Worm (Caenorhabditis elegans) whole organism, L4/young adult: Measurements from ENCODE around the gene C06B3.16.

Experiments used
- W03F9.2 ChIP-seq: fragments of 150-350 bp; optimal IDR thresholded peaks from 2 replicates; lab custom pipeline; 2014; ENCODE audit warnings: missing biosample characterization, missing genetic modification characterization
- dao-5 ChIP-seq: sonication (generic microtip); optimal IDR thresholded peaks from 2 replicates; lab custom pipeline; 2016; ENCODE audit warnings: missing genotype, missing genetic modification characterization, moderate library complexity, missing compliant biosample characterization
- him-1 ChIP-seq: sonication (generic microtip); optimal IDR thresholded peaks from 2 replicates; lab custom pipeline; 2016; ENCODE audit warnings: missing genotype, missing genetic modification reagents, missing genetic modification characterization, missing compliant biosample characterization

C06B3.16 gene

ce11 chrV:13908120-13908915, 23.0 kb upstream of the C06B3.16 start:
- TF ChIP-seq him-1 (tag; lab: Kevin White, UChicago), result no peak
- TF ChIP-seq W03F9.2 (tag; lab: Kevin White, UChicago), result no peak
- TF ChIP-seq dao-5 (tag; lab: Kevin White, UChicago), result no peak

ce11 chrV:13908916-13909176, 22.5 kb upstream of the C06B3.16 start, which contains the start of gene C06B3.6:
Gene C06B3.6 (minus strand): TSS chrV:13908967.
- TF ChIP-seq him-1 (tag; lab: Kevin White, UChicago) (no peak), W03F9.2 (tag; lab: Kevin White, UChicago) (no peak), dao-5 (tag; lab: Kevin White, UChicago) (no peak)

- TF ChIP-seq W03F9.2 (tag; lab: Kevin White, UChicago) (peak; percentile 73), him-1 (tag; lab: Kevin White, UChicago) (no peak)
Measured at ce11 chrV:13909400-13909799, 21.9 kb upstream of the C06B3.16 start, which contains the start of gene C06B3.7. Gene C06B3.7 (plus strand): TSS chrV:13909686.

DNA sequence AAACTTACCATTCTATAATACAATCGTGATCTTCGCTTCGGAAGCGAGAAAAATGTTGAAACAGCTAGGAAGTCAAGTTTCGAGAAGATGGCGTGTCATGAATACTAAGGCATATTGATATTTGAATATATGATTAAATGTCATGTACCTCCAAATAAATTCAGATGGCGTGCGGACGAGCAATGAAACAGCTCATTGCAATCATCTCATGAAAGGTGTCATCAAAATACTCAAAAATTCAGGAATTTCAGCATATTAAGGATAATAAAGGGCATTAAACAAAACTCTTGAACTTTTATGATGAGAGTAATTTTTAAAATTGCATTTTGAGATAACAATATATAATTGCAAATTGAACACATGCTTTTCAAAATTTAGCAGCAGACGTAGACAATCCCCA, 15.9 kb upstream of the C06B3.16 start, which contains the start of gene gcy-32:
Gene gcy-32, minus strand, starts transcription at position 101 of the 400 bp plus-strand sequence.
- TF ChIP-seq W03F9.2 (tag; lab: Kevin White, UChicago), result no peak
- no peak for TF ChIP-seq dao-5 (tag; lab: Kevin White, UChicago)
- no peak for TF ChIP-seq him-1 (tag; lab: Kevin White, UChicago)

- TF ChIP-seq dao-5 (tag; lab: Kevin White, UChicago) (no peak), W03F9.2 (tag; lab: Kevin White, UChicago) (no peak), him-1 (tag; lab: Kevin White, UChicago) (no peak)
Measured at ce11 chrV:13916196-13916595, 15.1 kb upstream of the C06B3.16 start, which contains the start of gene str-252. Gene str-252 (plus strand): TSS chrV:13916496.

- TF ChIP-seq dao-5 (tag; lab: Kevin White, UChicago) (no peak), him-1 (tag; lab: Kevin White, UChicago) (no peak), W03F9.2 (tag; lab: Kevin White, UChicago) (no peak)
Measured at ce11 chrV:13918341-13918740, 13.0 kb upstream of the C06B3.16 start, which contains the start of gene str-250. Gene str-250 (plus strand): TSS chrV:13918641.

DNA sequence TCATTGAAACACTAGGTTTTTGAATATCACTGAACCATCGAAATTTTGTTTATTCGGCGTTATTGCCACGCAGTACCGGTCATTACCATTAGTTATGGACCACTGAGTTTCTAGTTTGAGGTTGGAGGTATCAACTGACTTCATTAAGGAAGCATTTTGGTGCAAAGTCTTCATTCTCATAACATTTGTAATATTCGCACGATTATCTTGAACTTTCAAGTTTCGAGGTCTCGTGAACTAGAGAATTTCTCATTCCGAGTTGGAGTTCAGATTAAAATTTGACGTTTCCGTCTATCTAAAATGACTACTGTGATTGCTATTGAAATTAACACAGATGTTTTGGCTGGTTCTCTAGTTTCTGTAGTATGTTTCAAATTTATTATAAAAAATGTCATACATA, 10.6 kb upstream of the C06B3.16 start, which contains the start of gene srx-42:
Gene srx-42, plus strand, starts transcription at position 301 of the 400 bp plus-strand sequence.
- no peak for TF ChIP-seq dao-5 (tag; lab: Kevin White, UChicago)
- no peak for TF ChIP-seq W03F9.2 (tag; lab: Kevin White, UChicago)
- TF ChIP-seq him-1 (tag; lab: Kevin White, UChicago), result no peak

DNA sequence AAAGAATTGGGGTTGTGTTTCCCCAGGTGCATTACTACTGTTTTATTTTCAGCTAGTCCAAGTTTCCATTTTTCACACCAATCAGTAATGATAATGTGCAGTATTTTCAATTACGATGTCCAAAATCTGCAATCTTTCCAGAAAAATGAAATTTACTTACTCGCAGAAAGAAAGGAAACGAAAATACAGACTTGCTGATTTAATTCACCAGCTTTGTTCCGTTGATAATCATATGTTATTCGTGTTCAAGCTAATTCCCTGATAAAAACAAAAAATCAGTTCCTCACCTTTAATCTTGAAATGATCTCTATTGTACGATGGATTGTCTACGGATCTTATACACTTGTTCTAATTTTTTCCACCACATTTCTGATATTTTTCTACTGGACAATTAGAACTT, 7.5 kb upstream of the C06B3.16 start, which contains the start of gene srxa-11:
Gene srxa-11, plus strand, starts transcription at position 301 of the 400 bp plus-strand sequence.
- TF ChIP-seq dao-5 (tag; lab: Kevin White, UChicago) (no peak), W03F9.2 (tag; lab: Kevin White, UChicago) (no peak), him-1 (tag; lab: Kevin White, UChicago) (no peak)

ce11 chrV:13926398-13926797, 4.9 kb upstream of the C06B3.16 start, which contains the start of gene srxa-12:
Gene srxa-12 (plus strand): TSS chrV:13926698.
- TF ChIP-seq dao-5 (tag; lab: Kevin White, UChicago) (no peak), W03F9.2 (tag; lab: Kevin White, UChicago) (no peak), him-1 (tag; lab: Kevin White, UChicago) (no peak)

ce11 chrV:13929503-13929902, 1.8 kb upstream of the C06B3.16 start, which contains the start of gene srxa-13:
Gene srxa-13 (plus strand): TSS chrV:13929803.
- TF ChIP-seq dao-5 (tag; lab: Kevin White, UChicago) (no peak), W03F9.2 (tag; lab: Kevin White, UChicago) (no peak), him-1 (tag; lab: Kevin White, UChicago) (no peak)

ce11 chrV:13931952-13932351, 627 bp downstream of the C06B3.16 start:
- no peak for TF ChIP-seq him-1 (tag; lab: Kevin White, UChicago)
- TF ChIP-seq W03F9.2 (tag; lab: Kevin White, UChicago), result no peak
- no peak for TF ChIP-seq dao-5 (tag; lab: Kevin White, UChicago)

DNA sequence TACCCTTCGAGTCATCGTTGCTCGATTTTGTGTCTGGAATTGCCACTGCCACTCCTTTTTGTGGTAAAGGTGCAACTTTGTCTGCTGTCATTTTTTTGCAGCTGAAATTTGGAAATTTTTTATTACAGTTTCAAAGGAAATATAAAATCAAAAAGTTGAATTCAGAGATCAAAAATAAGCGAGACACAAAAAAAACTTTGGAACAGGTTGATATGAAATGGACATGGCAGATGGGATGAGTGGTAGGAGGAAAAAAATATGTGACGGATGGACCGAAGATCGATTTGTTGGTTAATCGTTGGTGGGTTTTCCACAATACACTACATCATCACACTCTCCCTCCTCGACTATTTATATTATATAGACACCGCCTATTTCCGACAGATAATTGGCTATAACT, 3.2 kb downstream of the C06B3.16 start, which contains the start of gene R10D12.1:
Gene R10D12.1, minus strand, starts transcription at position 101 of the 400 bp plus-strand sequence.
- TF ChIP-seq W03F9.2 (tag; lab: Kevin White, UChicago), result no peak
- TF ChIP-seq dao-5 (tag; lab: Kevin White, UChicago), result no peak
- no peak for TF ChIP-seq him-1 (tag; lab: Kevin White, UChicago)

DNA sequence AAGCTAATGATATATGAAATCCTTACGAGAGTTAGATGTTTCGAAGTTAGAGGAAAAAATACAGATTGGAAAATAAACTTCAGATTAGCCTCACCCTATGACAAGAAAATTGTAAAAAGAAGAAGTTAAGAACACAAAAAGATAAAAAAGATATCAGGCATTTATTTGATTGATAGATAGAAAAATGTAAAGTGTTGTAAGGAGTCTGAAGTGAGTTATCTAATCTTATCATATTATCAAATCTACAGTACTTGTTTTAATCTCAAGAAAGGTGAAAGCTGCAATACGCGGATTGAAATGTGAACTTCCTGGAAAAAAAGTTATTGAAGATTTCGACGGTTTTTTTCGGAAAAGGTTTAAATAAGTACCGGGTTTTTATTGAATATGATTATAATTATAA, 4.1 kb downstream of the C06B3.16 start:
- TF ChIP-seq W03F9.2 (tag; lab: Kevin White, UChicago) (no peak), him-1 (tag; lab: Kevin White, UChicago) (no peak), dao-5 (tag; lab: Kevin White, UChicago) (no peak)
